Worm (Caenorhabditis elegans) whole organism, late embryonic: Measurements from ENCODE around the gene C43D7.8.

ENCODE experiments used
- C08G9.2 ChIP-seq: sonication (generic microtip); optimal IDR thresholded peaks from 2 replicates; lab custom pipeline; 2016; ENCODE audit warnings: mild to moderate bottlenecking, missing genetic modification characterization, moderate library complexity, missing compliant biosample characterization
- C38D4.7 ChIP-seq: fragments of 200-800 bp; sonication (Bioruptor generic); optimal IDR thresholded peaks from 2 replicates; lab custom pipeline; 2018; ENCODE audit warnings: mild to moderate bottlenecking, missing genetic modification characterization, moderate library complexity, missing compliant biosample characterization
- ama-1 ChIP-seq: fragments of 150-350 bp; optimal IDR thresholded peaks from 2 replicates; lab custom pipeline; 2014
- ceh-18 ChIP-seq: sonication (generic microtip); optimal IDR thresholded peaks from 2 replicates; lab custom pipeline; 2016; ENCODE audit warnings: missing genetic modification characterization, missing compliant biosample characterization
- ceh-19 ChIP-seq: fragments of 200-800 bp; sonication (Bioruptor generic); optimal IDR thresholded peaks from 2 replicates; lab custom pipeline; 2018; ENCODE audit warnings: mild to moderate bottlenecking, missing genetic modification characterization, missing compliant biosample characterization
- ceh-22 ChIP-seq: sonication (generic microtip); optimal IDR thresholded peaks from 2 replicates; lab custom pipeline; 2017; ENCODE audit warnings: missing biosample characterization, missing genetic modification characterization
- ceh-24 ChIP-seq: sonication (generic microtip); optimal IDR thresholded peaks from 2 replicates; lab custom pipeline; 2016; ENCODE audit warnings: mild to moderate bottlenecking, missing genetic modification characterization, missing compliant biosample characterization
- ceh-30 ChIP-seq: fragments of 150-350 bp; optimal IDR thresholded peaks from 2 replicates; lab custom pipeline; 2014; ENCODE audit warnings: missing biosample characterization, missing genetic modification characterization
- ceh-31 ChIP-seq: sonication (generic microtip); optimal IDR thresholded peaks from 2 replicates; lab custom pipeline; 2016; ENCODE audit warnings: missing genetic modification characterization, missing compliant biosample characterization
- che-1 ChIP-seq: sonication (generic microtip); optimal IDR thresholded peaks from 2 replicates; lab custom pipeline; 2016; ENCODE audit warnings: mild to moderate bottlenecking, missing genetic modification characterization, missing compliant biosample characterization
- dmd-4 ChIP-seq: sonication (generic microtip); optimal IDR thresholded peaks from 2 replicates; lab custom pipeline; 2016; ENCODE audit warnings: borderline replicate concordance, missing genetic modification characterization, missing compliant biosample characterization
- dve-1 ChIP-seq: sonication (generic microtip); optimal IDR thresholded peaks from 2 replicates; lab custom pipeline; 2017; ENCODE audit warnings: antibody characterized with exemption, mild to moderate bottlenecking, missing genetic modification characterization, missing compliant biosample characterization
- elt-2 ChIP-seq: sonication (generic microtip); optimal IDR thresholded peaks from 2 replicates; lab custom pipeline; 2016; ENCODE audit warnings: missing genetic modification reagents, missing genetic modification characterization, missing compliant biosample characterization
- eyg-1 ChIP-seq: sonication (generic microtip); optimal IDR thresholded peaks from 2 replicates; lab custom pipeline; 2016; ENCODE audit warnings: missing genotype, missing genetic modification characterization, missing compliant biosample characterization
- fax-1 ChIP-seq: sonication (generic microtip); optimal IDR thresholded peaks from 2 replicates; lab custom pipeline; 2016; ENCODE audit warnings: missing genotype, missing genetic modification characterization, missing compliant biosample characterization
- fkh-6 ChIP-seq: sonication (generic microtip); optimal IDR thresholded peaks from 2 replicates; lab custom pipeline; 2016; ENCODE audit warnings: missing genetic modification characterization, missing compliant biosample characterization
- hlh-15 ChIP-seq: sonication (generic microtip); optimal IDR thresholded peaks from 2 replicates; lab custom pipeline; 2016; ENCODE audit warnings: missing genetic modification characterization, missing compliant biosample characterization
- hlh-6 ChIP-seq: sonication (generic microtip); optimal IDR thresholded peaks from 2 replicates; lab custom pipeline; 2016; ENCODE audit warnings: missing genotype, missing genetic modification characterization, missing compliant biosample characterization
- hlh-8 ChIP-seq: sonication (generic microtip); optimal IDR thresholded peaks from 2 replicates; lab custom pipeline; 2016; ENCODE audit warnings: missing genotype, missing genetic modification characterization, missing compliant biosample characterization
- lin-11 ChIP-seq: fragments of 200-800 bp; sonication (Bioruptor generic); optimal IDR thresholded peaks from 2 replicates; lab custom pipeline; 2018; ENCODE audit warnings: mild to moderate bottlenecking, missing genetic modification characterization, missing compliant biosample characterization
- madf-2 ChIP-seq: sonication (generic microtip); optimal IDR thresholded peaks from 2 replicates; lab custom pipeline; 2017; ENCODE audit warnings: missing genetic modification characterization, missing compliant biosample characterization
- mec-3 ChIP-seq: sonication (generic microtip); optimal IDR thresholded peaks from 2 replicates; lab custom pipeline; 2016; ENCODE audit warnings: borderline replicate concordance, missing genetic modification characterization, missing compliant biosample characterization
- nfya-1 ChIP-seq: sonication (generic microtip); optimal IDR thresholded peaks from 2 replicates; lab custom pipeline; 2017; ENCODE audit warnings: missing genetic modification characterization, mild to moderate bottlenecking, missing compliant biosample characterization, antibody characterized with exemption, moderate library complexity
- npax-4 ChIP-seq: sonication (generic microtip); optimal IDR thresholded peaks from 2 replicates; lab custom pipeline; 2016; ENCODE audit warnings: missing genetic modification characterization, missing compliant biosample characterization
- odd-2 ChIP-seq: sonication (generic microtip); optimal IDR thresholded peaks from 2 replicates; lab custom pipeline; 2017; ENCODE audit warnings: antibody characterized with exemption, mild to moderate bottlenecking, missing genetic modification characterization, missing compliant biosample characterization
- pag-3 ChIP-seq: sonication (generic microtip); optimal IDR thresholded peaks from 2 replicates; lab custom pipeline; 2016; ENCODE audit warnings: missing compliant biosample characterization, missing genetic modification characterization, borderline replicate concordance
- pha-2 ChIP-seq: sonication (generic microtip); optimal IDR thresholded peaks from 2 replicates; lab custom pipeline; 2017; ENCODE audit warnings: mild to moderate bottlenecking, missing genetic modification characterization, missing compliant biosample characterization
- pros-1 ChIP-seq: fragments of 150-350 bp; optimal IDR thresholded peaks from 2 replicates; lab custom pipeline; 2014; ENCODE audit warnings: missing biosample characterization, missing genetic modification reagents, missing genetic modification characterization
- rnt-1 ChIP-seq: sonication (generic microtip); optimal IDR thresholded peaks from 2 replicates; lab custom pipeline; 2016; ENCODE audit warnings: missing genetic modification characterization, missing compliant biosample characterization
- sdc-2 ChIP-seq: sonication (generic microtip); optimal IDR thresholded peaks from 2 replicates; lab custom pipeline; 2016; ENCODE audit warnings: missing genotype, missing genetic modification characterization, missing compliant biosample characterization
- sox-2 ChIP-seq: fragments of 200-800 bp; sonication (Bioruptor generic); IDR thresholded peaks from 2 replicates; pipeline ENCODE4 v1.3.6; 2022; ENCODE audit warnings: missing genetic modification reagents, missing genetic modification characterization, missing compliant biosample characterization
- syd-9 ChIP-seq: sonication (generic microtip); optimal IDR thresholded peaks from 2 replicates; lab custom pipeline; 2016; ENCODE audit warnings: mild to moderate bottlenecking, missing genetic modification characterization, moderate library complexity, missing compliant biosample characterization
- tbx-7 ChIP-seq: sonication (generic microtip); optimal IDR thresholded peaks from 2 replicates; lab custom pipeline; 2016; ENCODE audit warnings: missing genotype, missing genetic modification characterization, missing compliant biosample characterization
- unc-42 ChIP-seq: sonication (generic microtip); optimal IDR thresholded peaks from 2 replicates; lab custom pipeline; 2016; ENCODE audit warnings: missing genotype, missing genetic modification characterization, missing compliant biosample characterization
- unc-86 ChIP-seq: sonication (generic microtip); optimal IDR thresholded peaks from 2 replicates; lab custom pipeline; 2016; ENCODE audit warnings: missing genetic modification characterization, missing compliant biosample characterization
- zip-5 ChIP-seq: sonication (generic microtip); optimal IDR thresholded peaks from 2 replicates; lab custom pipeline; 2016; ENCODE audit warnings: missing genetic modification characterization, missing compliant biosample characterization
- ztf-16 ChIP-seq: sonication (generic microtip); optimal IDR thresholded peaks from 2 replicates; lab custom pipeline; 2017; ENCODE audit warnings: missing genetic modification characterization, missing compliant biosample characterization

The C43D7.8 gene

ce11 chrV:19282314-19282713 lies 29.0 kb downstream of the C43D7.8 start, which contains the start of gene fbxb-117:
fbxb-117 (plus strand) TSS chrV:19282614.
- TF ChIP-seq npax-4 (tag; lab: Kevin White, UChicago) (no peak), hlh-6 (tag; lab: Kevin White, UChicago) (no peak), pag-3 (no peak), ceh-24 (no peak), che-1 (tag; lab: Kevin White, UChicago) (no peak), unc-42 (tag; lab: Kevin White, UChicago) (no peak), syd-9 (tag; lab: Kevin White, UChicago) (no peak), fax-1 (no peak)

- no peak for TF ChIP-seq ztf-16 (tag; lab: Kevin White, UChicago)
- TF ChIP-seq pha-2 = no peak
- TF ChIP-seq hlh-15 = no peak
- no peak for TF ChIP-seq odd-2
- no peak for TF ChIP-seq rnt-1 (tag; lab: Kevin White, UChicago)
- TF ChIP-seq ceh-19 (GFP tag; lab: Kevin White, UChicago) = no peak
- no peak for TF ChIP-seq che-1 (tag; lab: Kevin White, UChicago)
- TF ChIP-seq elt-2 = no peak
- TF ChIP-seq lin-11 = no peak
- TF ChIP-seq C08G9.2 (tag; lab: Kevin White, UChicago) = no peak
- no peak for TF ChIP-seq unc-86
- TF ChIP-seq pag-3 = no peak
- no peak for TF ChIP-seq ceh-31 (tag; lab: Kevin White, UChicago)
- no peak for TF ChIP-seq C38D4.7 (GFP tag; lab: Kevin White, UChicago)
- TF ChIP-seq ceh-18 (tag; lab: Kevin White, UChicago) = no peak
- no peak for TF ChIP-seq pros-1 (tag; lab: Kevin White, UChicago)
- TF ChIP-seq madf-2 (tag; lab: Kevin White, UChicago) = no peak
Observed at ce11 chrV:19279888-19280287, 31.4 kb downstream of the C43D7.8 start, which contains the start of gene F21D9.8. F21D9.8 (minus strand) TSS chrV:19279988.

ce11 chrV:19278488-19278887 lies 32.8 kb downstream of the C43D7.8 start:
- TF ChIP-seq eyg-1 (tag; lab: Kevin White, UChicago) (no peak), ceh-30 (no peak), ceh-22 (tag; lab: Kevin White, UChicago) (no peak), hlh-6 (tag; lab: Kevin White, UChicago) (no peak), syd-9 (tag; lab: Kevin White, UChicago) (no peak), zip-5 (tag; lab: Kevin White, UChicago) (no peak), dmd-4 (tag; lab: Kevin White, UChicago) (no peak), mec-3 (no peak), madf-2 (tag; lab: Kevin White, UChicago) (no peak), lin-11 (no peak), ceh-19 (GFP tag; lab: Kevin White, UChicago) (no peak), sox-2 (GFP tag; lab: Robert Waterston, UW) (no peak), fkh-6 (tag; lab: Kevin White, UChicago) (no peak), tbx-7 (no peak)

ce11 chrV:19276354-19276753 lies 34.9 kb downstream of the C43D7.8 start:
- no peak for TF ChIP-seq ceh-18 (tag; lab: Kevin White, UChicago)
- no peak for TF ChIP-seq unc-42 (tag; lab: Kevin White, UChicago)
- no peak for TF ChIP-seq dve-1 (tag; lab: Kevin White, UChicago)
- TF ChIP-seq hlh-8 (tag; lab: Kevin White, UChicago) = no peak
- TF ChIP-seq lin-11 = no peak
- no peak for TF ChIP-seq hlh-6 (tag; lab: Kevin White, UChicago)
- TF ChIP-seq ama-1 (lab: Kevin White, UChicago) = no peak
- TF ChIP-seq sdc-2 (tag; lab: Kevin White, UChicago) = no peak
- TF ChIP-seq zip-5 (tag; lab: Kevin White, UChicago) = no peak
- TF ChIP-seq nfya-1 (tag; lab: Kevin White, UChicago) = no peak
